Worm (Caenorhabditis elegans) whole organism, young adult: ENCODE measurements around the gene dhrr-1.
A peak's percentile ranks its signal among the peaks of the same experiment; 100 is the strongest.

Experiments
- B0019.2 ChIP-seq: fragments of 200-800 bp; sonication (Bioruptor generic); conservative IDR thresholded peaks from 2 replicates; pipeline ENCODE4 v1.3.6; 2022; ENCODE audit warnings: missing genetic modification reagents, missing genetic modification characterization, missing compliant biosample characterization
- B0035.1 ChIP-seq: sonication (generic microtip); optimal IDR thresholded peaks from 2 replicates; lab custom pipeline; 2016; ENCODE audit warnings: missing genetic modification characterization, mild to moderate bottlenecking, missing compliant biosample characterization, missing genotype, missing genetic modification reagents
- C06A6.2 ChIP-seq: fragments of 200-800 bp; sonication (Bioruptor generic); conservative IDR thresholded peaks from 2 replicates; pipeline ENCODE4 v1.3.6; 2022; ENCODE audit warnings: missing genetic modification characterization, missing compliant biosample characterization
- C17E4.6 ChIP-seq: fragments of 200-800 bp; sonication (Bioruptor generic); IDR thresholded peaks from 2 replicates; pipeline ENCODE4 v1.3.6; 2022; ENCODE audit warnings: missing genetic modification reagents, missing genetic modification characterization, missing compliant biosample characterization
- F22D6.2 ChIP-seq: sonication (generic microtip); optimal IDR thresholded peaks from 2 replicates; lab custom pipeline; 2016; ENCODE audit warnings: mild to moderate bottlenecking, missing genetic modification characterization, missing compliant biosample characterization
- F57C9.4 ChIP-seq: sonication (generic microtip); optimal IDR thresholded peaks from 2 replicates; lab custom pipeline; 2017; ENCODE audit warnings: mild to moderate bottlenecking, missing genetic modification characterization, missing compliant biosample characterization
- K12H6.12 ChIP-seq: fragments of 200-800 bp; sonication (Bioruptor generic); optimal IDR thresholded peaks from 2 replicates; lab custom pipeline; 2018; ENCODE audit warnings: mild to moderate bottlenecking, missing genetic modification characterization, missing compliant biosample characterization
- T26A5.8 ChIP-seq: sonication (generic microtip); optimal IDR thresholded peaks from 2 replicates; lab custom pipeline; 2016; ENCODE audit warnings: missing genetic modification characterization, missing compliant biosample characterization
- Y67H2A.10 ChIP-seq: fragments of 200-800 bp; sonication (Bioruptor generic); conservative IDR thresholded peaks from 2 replicates; pipeline ENCODE4 v1.3.6; 2022; ENCODE audit warnings: missing genetic modification reagents, missing genetic modification characterization, missing compliant biosample characterization
- ama-1 ChIP-seq, 3 experiments: fragments of 150-350 bp in 1 of 3; sonication (generic microtip) in 2 of 3; optimal IDR thresholded peaks; 2 replicates each; lab custom pipeline; 2014 to 2018; ENCODE audit warnings: missing biosample characterization in 2 of 3, missing genetic modification characterization in 2 of 3, missing genetic modification reagents in 2 of 3
- attf-3 ChIP-seq: fragments of 200-800 bp; sonication (Bioruptor generic); conservative IDR thresholded peaks from 2 replicates; pipeline ENCODE4 v1.3.6; 2022; ENCODE audit warnings: missing genetic modification reagents, missing genetic modification characterization, missing compliant biosample characterization
- cebp-1 ChIP-seq, 2 experiments: fragments of 200-800 bp in 1 of 2; sonication (Bioruptor generic) in 1 of 2; sonication (generic microtip) in 1 of 2; IDR thresholded peaks in 1 of 2; optimal IDR thresholded peaks in 1 of 2; 2 replicates each; pipeline versions ENCODE4 v1.3.6 to Lab custom; 2017 to 2022; ENCODE audit warnings: missing compliant biosample characterization in 2 of 2, missing genetic modification characterization in 2 of 2, mild to moderate bottlenecking in 1 of 2, missing genetic modification reagents in 1 of 2, moderate library complexity in 1 of 2
- ceh-27 ChIP-seq: fragments of 200-800 bp; sonication (Bioruptor generic); optimal IDR thresholded peaks from 2 replicates; lab custom pipeline; 2018; ENCODE audit warnings: mild to moderate bottlenecking, missing genetic modification characterization, moderate library complexity, missing compliant biosample characterization
- ceh-40 ChIP-seq: fragments of 200-800 bp; sonication (Bioruptor generic); IDR thresholded peaks from 2 replicates; pipeline ENCODE4 v1.3.6; 2022; ENCODE audit warnings: missing genetic modification characterization, missing compliant biosample characterization
- ceh-91 ChIP-seq: fragments of 200-800 bp; sonication (Bioruptor generic); IDR thresholded peaks from 2 replicates; pipeline ENCODE4 v1.3.6; 2022; ENCODE audit warnings: missing genetic modification reagents, missing genetic modification characterization, missing compliant biosample characterization
- chd-7 ChIP-seq: sonication (generic microtip); optimal IDR thresholded peaks from 2 replicates; lab custom pipeline; 2016; ENCODE audit warnings: mild to moderate bottlenecking, missing genetic modification characterization, moderate library complexity, missing compliant biosample characterization
- efl-1 ChIP-seq: fragments of 150-350 bp; optimal IDR thresholded peaks from 2 replicates; lab custom pipeline; 2014; ENCODE audit warnings: missing biosample characterization, missing genetic modification reagents, missing genetic modification characterization
- fkh-3 ChIP-seq: sonication (generic microtip); optimal IDR thresholded peaks from 2 replicates; lab custom pipeline; 2016; ENCODE audit warnings: mild to moderate bottlenecking, missing genetic modification characterization, missing compliant biosample characterization
- gei-17 ChIP-seq: fragments of 200-800 bp; sonication (Bioruptor generic); optimal IDR thresholded peaks from 2 replicates; lab custom pipeline; 2018; ENCODE audit warnings: mild to moderate bottlenecking, missing genetic modification characterization, missing compliant biosample characterization
- hlh-12 ChIP-seq: sonication (generic microtip); optimal IDR thresholded peaks from 2 replicates; lab custom pipeline; 2016; ENCODE audit warnings: missing genetic modification characterization, missing compliant biosample characterization
- let-526 ChIP-seq: fragments of 200-800 bp; sonication (Bioruptor generic); IDR thresholded peaks from 2 replicates; pipeline ENCODE4 v1.3.6; 2022; ENCODE audit warnings: missing genetic modification reagents, missing genetic modification characterization, missing compliant biosample characterization
- lin-26 ChIP-seq: fragments of 200-800 bp; sonication (Bioruptor generic); IDR thresholded peaks from 2 replicates; pipeline ENCODE4 v1.3.6; 2022; ENCODE audit warnings: missing genetic modification reagents, missing genetic modification characterization, missing compliant biosample characterization
- lin-40 ChIP-seq: sonication (generic microtip); optimal IDR thresholded peaks from 2 replicates; lab custom pipeline; 2016; ENCODE audit warnings: missing genetic modification characterization, mild to moderate bottlenecking, missing compliant biosample characterization, missing genotype, missing genetic modification reagents
- madf-6 ChIP-seq: fragments of 200-800 bp; sonication (Bioruptor generic); IDR thresholded peaks from 2 replicates; pipeline ENCODE4 v1.3.6; 2022; ENCODE audit warnings: missing genetic modification reagents, missing genetic modification characterization, missing compliant biosample characterization
- mcd-1 ChIP-seq: fragments of 200-800 bp; sonication (Bioruptor generic); IDR thresholded peaks from 2 replicates; pipeline ENCODE4 v1.3.6; 2022; ENCODE audit warnings: missing genetic modification reagents, missing genetic modification characterization, missing compliant biosample characterization
- mes-4 ChIP-seq: sonication (generic microtip); optimal IDR thresholded peaks from 2 replicates; lab custom pipeline; 2016; ENCODE audit warnings: missing genotype, missing genetic modification characterization, missing compliant biosample characterization
- nhr-27 ChIP-seq: fragments of 200-800 bp; sonication (Bioruptor generic); optimal IDR thresholded peaks from 2 replicates; lab custom pipeline; 2018; ENCODE audit warnings: mild to moderate bottlenecking, missing genetic modification characterization, moderate library complexity, missing compliant biosample characterization
- nhr-80 ChIP-seq: sonication (generic microtip); optimal IDR thresholded peaks from 2 replicates; lab custom pipeline; 2016; ENCODE audit warnings: missing genetic modification characterization, missing compliant biosample characterization
- nhr-90 ChIP-seq: sonication (generic microtip); optimal IDR thresholded peaks from 2 replicates; lab custom pipeline; 2016; ENCODE audit warnings: missing genotype, mild to moderate bottlenecking, missing genetic modification characterization, missing compliant biosample characterization
- pha-4 ChIP-seq: fragments of 150-350 bp; sonication (generic microtip); optimal IDR thresholded peaks from 2 replicates; lab custom pipeline; 2014; ENCODE audit warnings: missing biosample characterization, missing genetic modification reagents, missing genetic modification characterization
- rcor-1 ChIP-seq: fragments of 200-800 bp; sonication (Bioruptor generic); IDR thresholded peaks from 2 replicates; pipeline ENCODE4 v1.3.6; 2022; ENCODE audit warnings: missing genetic modification reagents, missing genetic modification characterization, missing compliant biosample characterization
- sea-2 ChIP-seq: fragments of 200-800 bp; sonication (Bioruptor generic); IDR thresholded peaks from 2 replicates; pipeline ENCODE4 v1.3.6; 2022; ENCODE audit warnings: missing genetic modification characterization, missing compliant biosample characterization
- snpc-1.3 ChIP-seq: sonication (generic microtip); optimal IDR thresholded peaks from 2 replicates; lab custom pipeline; 2017; ENCODE audit warnings: missing genetic modification characterization, mild to moderate bottlenecking, missing compliant biosample characterization, antibody characterized with exemption, moderate library complexity, missing genotype, missing genetic modification reagents; ENCODE audit not compliant: insufficient read depth
- tbx-9 ChIP-seq: sonication (generic microtip); optimal IDR thresholded peaks from 2 replicates; lab custom pipeline; 2016; ENCODE audit warnings: borderline replicate concordance, missing genetic modification characterization, inconsistent platforms, missing compliant biosample characterization
- tlf-1 ChIP-seq: fragments of 200-800 bp; sonication (Bioruptor generic); optimal IDR thresholded peaks from 2 replicates; lab custom pipeline; 2018; ENCODE audit warnings: mild to moderate bottlenecking, missing genetic modification characterization, missing compliant biosample characterization
- xnd-1 ChIP-seq: sonication (generic microtip); optimal IDR thresholded peaks from 2 replicates; lab custom pipeline; 2016; ENCODE audit warnings: missing genotype, missing genetic modification reagents, missing genetic modification characterization, missing compliant biosample characterization
- zim-3 ChIP-seq: sonication (generic microtip); optimal IDR thresholded peaks from 2 replicates; lab custom pipeline; 2017; ENCODE audit warnings: mild to moderate bottlenecking, missing genetic modification characterization, moderate library complexity, missing compliant biosample characterization
- ztf-6 ChIP-seq: fragments of 200-800 bp; sonication (Bioruptor generic); IDR thresholded peaks from 2 replicates; pipeline ENCODE4 v1.3.6; 2022; ENCODE audit warnings: missing genetic modification reagents, missing genetic modification characterization, missing compliant biosample characterization

Gene dhrr-1

DNA sequence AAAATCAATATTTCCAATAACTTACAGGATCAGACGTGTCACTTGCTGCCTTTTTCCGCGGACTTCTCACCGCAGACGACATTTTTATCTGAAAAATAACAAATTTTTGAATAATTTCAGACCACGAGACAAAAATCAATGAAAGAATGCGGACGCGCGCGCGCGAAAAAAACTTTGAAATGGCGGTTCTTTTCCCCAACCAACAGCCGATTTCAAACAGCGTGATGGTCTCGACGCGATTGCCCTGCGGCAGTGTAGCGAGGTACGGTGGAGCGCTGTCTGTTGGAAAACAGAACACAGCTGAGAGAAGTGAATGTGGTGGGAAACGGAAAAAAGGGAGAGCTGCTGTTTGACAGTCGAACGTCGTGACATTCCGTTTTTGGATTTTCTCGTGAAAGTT is 40.4 kb upstream of the dhrr-1 start, which contains the start of gene lin-9 (continued):
- TF ChIP-seq C17E4.6 (peak; percentile 95), ceh-40 (0 out of 2 replicates have a peak, but pooled peaks have one; percentile 14), pha-4 (tag; lab: Kevin White, UChicago) (no peak), gei-17 (GFP tag; lab: Kevin White, UChicago) (peak; percentile 86), zim-3 (tag; lab: Kevin White, UChicago) (no peak), fkh-3 (tag; lab: Kevin White, UChicago) (no peak), ztf-6 (GFP tag; lab: Robert Waterston, UW) (0 out of 2 replicates have a peak, but pooled peaks have one; percentile 40), T26A5.8 (no peak), snpc-1.3 (peak; percentile 54), ceh-91 (GFP tag; lab: Robert Waterston, UW) (peak; percentile 99), K12H6.12 (tag; lab: Kevin White, UChicago) (peak; percentile 86), tbx-9 (no peak), let-526 (GFP tag; lab: Robert Waterston, UW) (0 out of 2 replicates have a peak, but pooled peaks have one; percentile 65), Y67H2A.10 (GFP tag; lab: Robert Waterston, UW) (peak; percentile 82), F22D6.2 (tag; lab: Kevin White, UChicago) (peak; percentile 79), ceh-27 (GFP tag; lab: Kevin White, UChicago) (peak; percentile 96), mes-4 (tag; lab: Kevin White, UChicago) (no peak), nhr-27 (no peak), B0019.2 (peak; percentile 89), lin-40 (tag; lab: Kevin White, UChicago) (peak; percentile 96), C06A6.2 (peak; percentile 86), B0035.1 (tag; lab: Kevin White, UChicago) (peak; percentile 58), attf-3 (GFP tag; lab: Robert Waterston, UW) (peak; percentile 85), rcor-1 (peak; percentile 96), mcd-1 (GFP tag; lab: Robert Waterston, UW) (peak; percentile 97), lin-26 (GFP tag; lab: Robert Waterston, UW) (peak; percentile 15; the same call in 1 of the 2 replicates), tlf-1 (GFP tag; lab: Kevin White, UChicago) (peak; percentile 98), nhr-90 (tag; lab: Kevin White, UChicago) (peak; percentile 33), hlh-12 (tag; lab: Kevin White, UChicago) (no peak), chd-7 (tag; lab: Kevin White, UChicago) (peak; percentile 87), xnd-1 (peak; percentile 97), efl-1 (GFP tag; lab: Kevin White, UChicago) (peak; percentile 98), ama-1 (optimal IDR thresholded peaks at IDR 0.05; lab: Kevin White, UChicago) (no peak), ama-1 (GFP tag; optimal IDR thresholded peaks at IDR 0.05; lab: Kevin White, UChicago) (no peak), nhr-80 (peak; percentile 76), sea-2 (GFP tag; lab: Robert Waterston, UW) (no peak), madf-6 (peak; percentile 99), cebp-1 (GFP tag; IDR thresholded peaks at IDR 0.05; lab: Robert Waterston, UW) (peak; percentile 85), cebp-1 (tag; optimal IDR thresholded peaks at IDR 0.05; lab: Kevin White, UChicago) (peak; percentile 94), F57C9.4 (tag; lab: Kevin White, UChicago) (peak; percentile 57)
